Fruit fly (Drosophila melanogaster) whole organism, embryonic: ENCODE measurements around the gene CG9682.

ENCODE experiments used
- Adf1 ChIP-seq: fragments of 200-800 bp; sonication (Bioruptor generic); IDR thresholded peaks from 2 replicates; pipeline ENCODE4 v1.3.6; 2022; ENCODE audit warnings: missing biosample characterization, missing genetic modification characterization
- Blimp-1 ChIP-seq: fragments of 200-800 bp; sonication (Bioruptor generic); optimal IDR thresholded peaks from 3 replicates; lab custom pipeline; 2018; ENCODE audit warnings: missing biosample characterization, missing genetic modification characterization, mild to moderate bottlenecking, moderate library complexity, missing genetic modification reagents
- CG10267 ChIP-seq: fragments of 200-800 bp; sonication (Bioruptor generic); optimal IDR thresholded peaks from 2 replicates; lab custom pipeline; 2018; ENCODE audit warnings: missing biosample characterization, mild to moderate bottlenecking, missing genetic modification characterization, moderate library complexity
- CG11093 ChIP-seq: fragments of 200-800 bp; sonication (Bioruptor generic); IDR thresholded peaks from 3 replicates; pipeline ENCODE4 v1.3.6; 2022; ENCODE audit warnings: missing biosample characterization, missing genetic modification characterization
- CG11504 ChIP-seq: fragments of 200-800 bp; sonication (Bioruptor generic); optimal IDR thresholded peaks from 3 replicates; lab custom pipeline; 2019; ENCODE audit warnings: missing biosample characterization, mild to moderate bottlenecking, missing genetic modification characterization, moderate library complexity
- CG11696 ChIP-seq: fragments of 200-800 bp; sonication (Bioruptor generic); IDR thresholded peaks from 2 replicates; pipeline ENCODE4 v1.3.6; 2022; ENCODE audit warnings: missing biosample characterization, missing genetic modification characterization
- CG12299 ChIP-seq: fragments of 200-800 bp; sonication (Bioruptor generic); optimal IDR thresholded peaks from 2 replicates; lab custom pipeline; 2018; ENCODE audit warnings: missing biosample characterization, mild to moderate bottlenecking, missing genetic modification characterization
- CG12942 ChIP-seq: fragments of 200-800 bp; sonication (Bioruptor generic); optimal IDR thresholded peaks from 3 replicates; lab custom pipeline; 2016; ENCODE audit warnings: missing biosample characterization, missing genetic modification characterization
- CG14860 ChIP-seq: fragments of 200-800 bp; sonication (Bioruptor generic); IDR thresholded peaks from 3 replicates; pipeline ENCODE4 v1.3.6; 2022; ENCODE audit warnings: missing biosample characterization, missing genetic modification characterization; ENCODE audit not compliant: partially characterized antibody
- CG17328 ChIP-seq: fragments of 200-800 bp; sonication (Bioruptor generic); IDR thresholded peaks from 2 replicates; pipeline ENCODE4 v1.3.6; 2022; ENCODE audit warnings: missing biosample characterization, missing genetic modification characterization
- CG18476 ChIP-seq: fragments of 200-800 bp; sonication (Bioruptor generic); optimal IDR thresholded peaks from 2 replicates; lab custom pipeline; 2016; ENCODE audit warnings: missing biosample characterization, mild to moderate bottlenecking, missing genetic modification characterization
- CG18599 ChIP-seq: fragments of 200-800 bp; sonication (Bioruptor generic); optimal IDR thresholded peaks from 3 replicates; lab custom pipeline; 2017; ENCODE audit warnings: missing biosample characterization, missing genetic modification characterization, mild to moderate bottlenecking, moderate library complexity, missing genetic modification reagents
- CG3065 ChIP-seq: fragments of 200-800 bp; sonication (Bioruptor generic); optimal IDR thresholded peaks from 2 replicates; lab custom pipeline; 2016; ENCODE audit warnings: missing biosample characterization, missing genetic modification characterization
- CG3163 ChIP-seq: fragments of 200-800 bp; sonication (Bioruptor generic); optimal IDR thresholded peaks from 3 replicates; lab custom pipeline; 2016; ENCODE audit warnings: missing biosample characterization, missing genetic modification characterization
- CG32532 ChIP-seq: fragments of 200-800 bp; sonication (Bioruptor generic); IDR thresholded peaks from 2 replicates; pipeline ENCODE4 v1.3.6; 2022; ENCODE audit warnings: missing biosample characterization, missing genetic modification characterization
- CG4360 ChIP-seq: fragments of 200-800 bp; sonication (Bioruptor generic); IDR thresholded peaks from 2 replicates; pipeline ENCODE4 v1.3.6; 2022; ENCODE audit warnings: missing biosample characterization, missing genetic modification characterization
- CG4854 ChIP-seq: fragments of 200-800 bp; sonication (Bioruptor generic); optimal IDR thresholded peaks from 2 replicates; lab custom pipeline; 2016; ENCODE audit warnings: missing biosample characterization, missing genetic modification characterization, inconsistent platforms
- CG5180 ChIP-seq: fragments of 200-800 bp; sonication (Bioruptor generic); optimal IDR thresholded peaks from 3 replicates; lab custom pipeline; 2017; ENCODE audit warnings: missing biosample characterization, missing genetic modification characterization, mild to moderate bottlenecking, moderate library complexity, missing genetic modification reagents
- CG7839 ChIP-seq: fragments of 200-800 bp; sonication (Bioruptor generic); optimal IDR thresholded peaks from 3 replicates; lab custom pipeline; 2018; ENCODE audit warnings: missing biosample characterization, mild to moderate bottlenecking, missing genetic modification characterization, moderate library complexity
- CG8765 ChIP-seq: fragments of 200-800 bp; sonication (Bioruptor generic); IDR thresholded peaks from 2 replicates; pipeline ENCODE4 v1.3.6; 2022; ENCODE audit warnings: missing biosample characterization, missing genetic modification characterization
- CG9215 ChIP-seq: fragments of 200-800 bp; sonication (Bioruptor generic); IDR thresholded peaks from 2 replicates; pipeline ENCODE4 v1.3.6; 2022; ENCODE audit warnings: missing biosample characterization, missing genetic modification characterization
- CkIIα-i1 ChIP-seq: fragments of 200-800 bp; sonication (Bioruptor generic); IDR thresholded peaks from 2 replicates; pipeline ENCODE4 v1.3.6; 2022; ENCODE audit warnings: missing biosample characterization, missing genetic modification characterization
- CoRest ChIP-seq: fragments of 200-800 bp; sonication (Bioruptor generic); optimal IDR thresholded peaks from 3 replicates; lab custom pipeline; 2018; ENCODE audit warnings: missing biosample characterization, mild to moderate bottlenecking, missing genetic modification characterization, moderate library complexity
- Deaf1 ChIP-seq: fragments of 200-800 bp; optimal IDR thresholded peaks from 3 replicates; lab custom pipeline; 2019; ENCODE audit warnings: missing biosample characterization, mild to moderate bottlenecking, missing genetic modification characterization, moderate library complexity
- Ets65A ChIP-seq: fragments of 200-800 bp; sonication (Bioruptor generic); peaks from one replicate; lab custom pipeline; 2016; ENCODE audit warnings: missing biosample characterization, missing genetic modification characterization
- Nf-YB ChIP-seq: fragments of 200-800 bp; sonication (Bioruptor generic); optimal IDR thresholded peaks from 3 replicates; lab custom pipeline; 2019; ENCODE audit warnings: missing biosample characterization, mild to moderate bottlenecking, missing genetic modification characterization, moderate library complexity
- Nf-YC ChIP-seq: fragments of 200-800 bp; optimal IDR thresholded peaks from 3 replicates; lab custom pipeline; 2019; ENCODE audit warnings: missing biosample characterization, mild to moderate bottlenecking, missing genetic modification characterization, moderate library complexity
- Scr ChIP-seq: fragments of 200-800 bp; sonication (Bioruptor generic); IDR thresholded peaks from 2 replicates; pipeline ENCODE4 v1.3.6; 2022; ENCODE audit warnings: missing biosample characterization, missing genetic modification characterization; ENCODE audit not compliant: partially characterized antibody
- Tbp ChIP-seq: fragments of >200 bp; optimal IDR thresholded peaks from 2 replicates; lab custom pipeline; 2018; ENCODE audit warnings: missing biosample characterization, missing genetic modification characterization
- Trl ChIP-seq, 3 experiments: fragments of >200 bp in 2 of 3; fragments of 200-800 bp in 1 of 3; sonication (Bioruptor generic) in 1 of 3; optimal IDR thresholded peaks; 2 replicates in 1 of 3; 3 replicates in 2 of 3; lab custom pipeline; 2016 to 2017; ENCODE audit warnings: missing biosample characterization in 1 of 3, missing genetic modification characterization in 1 of 3
- bbx ChIP-seq: fragments of 200-800 bp; sonication (Bioruptor generic); IDR thresholded peaks from 2 replicates; pipeline ENCODE4 v1.3.6; 2022; ENCODE audit warnings: missing biosample characterization, missing genetic modification characterization; ENCODE audit not compliant: partially characterized antibody
- bsh ChIP-seq, 2 experiments: fragments of 200-800 bp; sonication (Bioruptor generic); optimal IDR thresholded peaks; 2 replicates each; lab custom pipeline; 2017 to 2018; ENCODE audit warnings: mild to moderate bottlenecking in 2 of 2, missing biosample characterization in 2 of 2, missing genetic modification characterization in 2 of 2, moderate library complexity in 1 of 2
- corto ChIP-seq: fragments of 200-800 bp; sonication (Bioruptor generic); optimal IDR thresholded peaks from 2 replicates; lab custom pipeline; 2016; ENCODE audit warnings: missing biosample characterization, mild to moderate bottlenecking, missing genetic modification characterization, moderate library complexity
- eve ChIP-seq, 2 experiments: fragments of >200 bp; optimal IDR thresholded peaks; 2 replicates each; lab custom pipeline; 2017; ENCODE audit warnings: missing biosample characterization in 2 of 2, missing genetic modification characterization in 2 of 2
- ewg ChIP-seq: fragments of 200-800 bp; sonication (Bioruptor generic); optimal IDR thresholded peaks from 3 replicates; lab custom pipeline; 2017; ENCODE audit warnings: mild to moderate bottlenecking, missing biosample characterization, missing genetic modification reagents, missing genetic modification characterization
- kni ChIP-seq: fragments of 200-800 bp; sonication (Bioruptor generic); optimal IDR thresholded peaks from 3 replicates; lab custom pipeline; 2017; ENCODE audit warnings: mild to moderate bottlenecking, missing biosample characterization, missing genetic modification reagents, missing genetic modification characterization
- lbe ChIP-seq: fragments of 200-800 bp; sonication (Bioruptor generic); optimal IDR thresholded peaks from 2 replicates; lab custom pipeline; 2016; ENCODE audit warnings: missing biosample characterization, mild to moderate bottlenecking, missing genetic modification characterization
- otp ChIP-seq: fragments of 200-800 bp; sonication (Bioruptor generic); IDR thresholded peaks from 3 replicates; pipeline ENCODE4, ENCODE4 v1.3.6; 2022; ENCODE audit warnings: missing biosample characterization, missing genetic modification characterization
- pita ChIP-seq: fragments of 200-800 bp; sonication (Bioruptor generic); optimal IDR thresholded peaks from 2 replicates; lab custom pipeline; 2017; ENCODE audit warnings: missing biosample characterization, mild to moderate bottlenecking, missing genetic modification characterization
- prd ChIP-seq, 3 experiments: fragments of >200 bp in 2 of 3; fragments of 200-800 bp in 1 of 3; sonication (Bioruptor generic) in 1 of 3; optimal IDR thresholded peaks in 2 of 3; IDR thresholded peaks in 1 of 3; 2 replicates in 2 of 3; 3 replicates in 1 of 3; pipeline versions ENCODE4 v1.3.6 to Lab custom; 2017 to 2022; ENCODE audit warnings: missing biosample characterization in 1 of 3, missing genetic modification characterization in 1 of 3
- rib ChIP-seq: fragments of 200-800 bp; sonication (Bioruptor generic); IDR thresholded peaks from 2 replicates; pipeline ENCODE4 v1.3.6; 2022; ENCODE audit warnings: missing biosample characterization, missing genetic modification characterization
- slbo ChIP-seq: fragments of 200-800 bp; sonication (Bioruptor generic); IDR thresholded peaks from 2 replicates; pipeline ENCODE4 v1.3.6; 2022; ENCODE audit warnings: missing biosample characterization, missing genetic modification characterization
- sob ChIP-seq: fragments of 200-800 bp; sonication (Bioruptor generic); IDR thresholded peaks from 2 replicates; pipeline ENCODE4 v1.3.6; 2022; ENCODE audit warnings: missing biosample characterization, missing genetic modification characterization
- ssp ChIP-seq: fragments of 200-800 bp; sonication (Bioruptor generic); IDR thresholded peaks from 2 replicates; pipeline ENCODE4 v1.3.6; 2022; ENCODE audit warnings: missing biosample characterization, missing genetic modification characterization
- unc-4 ChIP-seq: fragments of 200-800 bp; sonication (Bioruptor generic); IDR thresholded peaks from 2 replicates; pipeline ENCODE4 v1.3.6; 2022; ENCODE audit warnings: missing biosample characterization, missing genetic modification characterization; ENCODE audit not compliant: partially characterized antibody
- usp ChIP-seq: fragments of >200 bp; optimal IDR thresholded peaks from 2 replicates; lab custom pipeline; 2017; ENCODE audit warnings: missing biosample characterization, missing genetic modification characterization
- wdn ChIP-seq: fragments of 200-800 bp; sonication (Bioruptor generic); IDR thresholded peaks from 2 replicates; pipeline ENCODE4 v1.3.6; 2022; ENCODE audit warnings: missing biosample characterization, missing genetic modification characterization
- yki ChIP-seq: fragments of >200 bp; optimal IDR thresholded peaks from 3 replicates; lab custom pipeline; 2018
- z ChIP-seq: fragments of 200-800 bp; sonication (Bioruptor generic); IDR thresholded peaks from 3 replicates; pipeline ENCODE4 v1.3.6; 2022; ENCODE audit warnings: missing biosample characterization, missing genetic modification characterization

CG9682 gene

DNA sequence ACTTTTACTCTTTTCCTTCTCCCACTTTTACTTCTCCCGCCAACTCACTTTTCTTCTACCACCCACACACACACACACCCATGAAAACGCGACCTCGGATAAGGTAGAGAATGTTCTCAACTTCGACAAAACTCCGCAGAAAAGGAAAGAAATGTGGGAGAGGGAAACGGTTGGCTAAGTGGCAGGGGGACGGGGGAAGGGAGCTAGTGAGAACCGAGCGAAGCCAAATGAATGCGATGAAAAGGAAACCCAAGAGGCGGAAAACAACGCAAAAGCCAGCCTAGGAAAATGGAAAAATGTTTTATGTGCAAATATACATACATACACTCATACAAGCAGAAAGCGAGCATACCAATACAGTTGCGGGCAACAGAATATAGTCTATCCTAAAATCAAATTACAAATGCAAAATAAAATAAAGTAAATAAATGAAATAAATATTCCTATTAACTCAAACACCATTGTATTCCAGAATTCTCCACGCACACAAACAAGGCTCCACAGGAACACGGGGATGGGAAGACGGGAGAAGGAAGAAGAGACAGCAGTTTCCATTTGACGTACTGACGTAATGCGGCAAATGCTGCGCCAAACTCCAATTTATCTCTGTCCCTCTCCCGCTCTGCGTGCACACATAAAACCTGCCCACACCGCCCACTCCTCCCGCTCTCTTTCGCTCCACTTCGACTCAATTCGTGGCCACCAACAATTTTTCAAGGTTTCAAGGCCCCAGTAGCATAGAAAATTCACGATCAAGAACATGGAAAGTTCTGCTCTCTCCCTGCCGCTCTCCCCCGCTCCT, 19.8 kb downstream of the CG9682 start (continued):
- TF ChIP-seq CG12299 (tag; lab: Kevin White, UChicago) (no peak), unc-4 (no peak), rib (GFP tag; lab: Robert Waterston, UW) (no peak), CG18599 (peak; percentile 19), lbe (GFP tag; lab: Kevin White, UChicago) (peak; percentile 36), CG11093 (GFP tag; lab: Robert Waterston, UW) (no peak), prd (optimal IDR thresholded peaks at IDR 0.05; lab: Kevin White, UChicago) (no peak), prd (GFP tag; IDR thresholded peaks at IDR 0.05; lab: Robert Waterston, UW) (no peak), corto (peak; percentile 17), Scr (no peak), sob (GFP tag; lab: Robert Waterston, UW) (no peak), usp (GFP tag; lab: Kevin White, UChicago) (no peak), ssp (GFP tag; lab: Robert Waterston, UW) (no peak), Blimp-1 (GFP tag; lab: Kevin White, UChicago) (peak; percentile 76), bsh (GFP tag; optimal IDR thresholded peaks at IDR 0.05; lab: Kevin White, UChicago) (peak in 1 of 2 experiments; percentile 40), Tbp (GFP tag; lab: Kevin White, UChicago) (no peak), pita (GFP tag; lab: Kevin White, UChicago) (no peak), bbx (GFP tag; lab: Robert Waterston, UW) (no peak), CG18476 (GFP tag; lab: Kevin White, UChicago) (no peak), CG10267 (no peak), z (GFP tag; lab: Robert Waterston, UW) (0 out of 3 replicates have a peak, but pooled peaks have one; percentile 38), slbo (0 out of 2 replicates have a peak, but pooled peaks have one; percentile 13), CG11504 (tag; lab: Kevin White, UChicago) (peak; percentile 15), CG17328 (GFP tag; lab: Robert Waterston, UW) (no peak), Ets65A (GFP tag; lab: Kevin White, UChicago) (peak; percentile 52), CoRest (peak; percentile 5), CG8765 (GFP tag; lab: Robert Waterston, UW) (no peak), CG12942 (GFP tag; lab: Kevin White, UChicago) (no peak), CG7839 (tag; lab: Kevin White, UChicago) (peak; percentile 15), CkIIα-i1 (no peak), CG11696 (GFP tag; lab: Robert Waterston, UW) (peak; percentile 74), otp (GFP tag; lab: Robert Waterston, UW) (no peak), CG4854 (no peak)

DNA sequence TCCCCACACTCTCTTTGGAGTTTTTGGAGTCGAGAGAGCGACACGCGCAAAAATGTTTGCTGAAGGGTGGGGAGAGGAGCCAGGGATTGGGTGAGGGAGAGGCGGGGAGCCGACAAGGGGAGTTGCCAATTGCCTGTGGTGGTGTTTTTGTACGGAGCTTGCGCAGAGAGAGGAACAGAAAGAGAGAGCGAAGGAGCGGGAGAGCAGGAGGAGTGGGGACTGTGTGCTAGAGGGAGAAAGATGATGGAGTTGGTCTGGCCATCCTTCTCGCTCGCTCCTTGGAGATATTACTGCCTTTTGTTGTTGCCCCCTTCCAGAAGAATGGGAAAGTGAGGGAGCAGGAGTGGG, 20.4 kb downstream of the CG9682 start:
- TF ChIP-seq kni: no peak
- TF ChIP-seq unc-4: 0 out of 2 replicates have a peak, but pooled peaks have one; percentile 23
- TF ChIP-seq Nf-YB (GFP tag; lab: Kevin White, UChicago): peak; percentile 91
- TF ChIP-seq Deaf1: peak; percentile 32
- peak; percentile 82 for TF ChIP-seq yki (lab: Kevin White, UChicago)
- TF ChIP-seq CG3163: peak; percentile 14
- peak; percentile 79 to 84 for TF ChIP-seq Trl (optimal IDR thresholded peaks at IDR 0.05; lab: Kevin White, UChicago)
- TF ChIP-seq Trl (GFP tag; optimal IDR thresholded peaks at IDR 0.05; lab: Kevin White, UChicago): no peak
- no peak for TF ChIP-seq CG3065 (GFP tag; lab: Kevin White, UChicago)
- 0 out of 2 replicates have a peak, but pooled peaks have one; percentile 16 for TF ChIP-seq CG32532 (GFP tag; lab: Robert Waterston, UW)
- peak; percentile 96 for TF ChIP-seq Nf-YC (tag; lab: Kevin White, UChicago)
- TF ChIP-seq CG9215 (GFP tag; lab: Robert Waterston, UW): no peak
- TF ChIP-seq eve (GFP tag; optimal IDR thresholded peaks at IDR 0.05; lab: Kevin White, UChicago): no peak
- TF ChIP-seq CG14860 (GFP tag; lab: Robert Waterston, UW): 0 out of 3 replicates have a peak, but pooled peaks have one; percentile 28
- peak; percentile 68 for TF ChIP-seq CG4360 (GFP tag; lab: Robert Waterston, UW)
- no peak for TF ChIP-seq wdn (GFP tag; lab: Robert Waterston, UW)
- TF ChIP-seq CG5180 (GFP tag; lab: Kevin White, UChicago): peak; percentile 68
- peak; percentile 47; the same call in 1 of the 2 replicates for TF ChIP-seq Adf1 (GFP tag; lab: Robert Waterston, UW)
- peak; percentile 99 for TF ChIP-seq ewg (GFP tag; lab: Kevin White, UChicago)
